Worm (Caenorhabditis elegans) whole organism, L1 larva: Measurements from ENCODE around the gene F57A8.1.

Experiments
- fkh-10 ChIP-seq: sonication (generic microtip); optimal IDR thresholded peaks from 2 replicates; lab custom pipeline; 2017; ENCODE audit warnings: missing biosample characterization, missing genetic modification reagents, missing genetic modification characterization
- fkh-4 ChIP-seq: sonication (generic microtip); optimal IDR thresholded peaks from 2 replicates; lab custom pipeline; 2016; ENCODE audit warnings: missing compliant biosample characterization, missing genetic modification characterization, borderline replicate concordance
- lin-39 ChIP-seq: fragments of 150-350 bp; optimal IDR thresholded peaks from 2 replicates; lab custom pipeline; 2014; ENCODE audit warnings: missing biosample characterization, missing genetic modification reagents, missing genetic modification characterization
- mep-1 ChIP-seq: fragments of 150-350 bp; optimal IDR thresholded peaks from 2 replicates; lab custom pipeline; 2014; ENCODE audit warnings: missing biosample characterization, missing genetic modification characterization
- nhr-90 ChIP-seq: sonication (generic microtip); optimal IDR thresholded peaks from 2 replicates; lab custom pipeline; 2016; ENCODE audit warnings: mild to moderate bottlenecking, missing genetic modification characterization, missing compliant biosample characterization; ENCODE audit not compliant: poor library complexity
- unc-86 ChIP-seq: sonication (generic microtip); optimal IDR thresholded peaks from 2 replicates; lab custom pipeline; 2016; ENCODE audit warnings: missing genetic modification characterization, missing compliant biosample characterization

DNA sequence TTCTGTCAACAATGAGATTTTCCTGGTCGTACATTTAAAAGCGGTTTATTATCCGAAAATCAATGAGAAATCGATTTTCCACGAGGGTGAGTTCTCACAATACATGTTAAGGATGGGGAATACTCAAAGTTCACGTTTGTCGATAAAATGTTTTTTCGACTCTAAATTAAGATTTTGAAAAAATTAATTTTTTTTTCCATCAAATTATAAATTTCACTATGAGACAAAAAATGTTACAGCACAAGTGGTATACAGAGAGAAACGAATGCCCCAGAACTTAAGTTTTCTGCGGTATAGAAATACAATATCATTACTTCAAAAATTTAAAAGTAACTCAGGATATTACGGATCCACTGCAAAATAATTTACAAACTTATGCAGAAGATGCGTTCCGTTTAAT, 41.1 kb downstream of the F57A8.1 start, which contains the start of gene R04B5.1:
- TF ChIP-seq mep-1 (tag; lab: Kevin White, UChicago) (no peak), nhr-90 (tag; lab: Kevin White, UChicago) (no peak), unc-86 (tag; lab: Kevin White, UChicago) (no peak), lin-39 (tag; lab: Kevin White, UChicago) (no peak), fkh-4 (tag; lab: Kevin White, UChicago) (no peak), fkh-10 (no peak)
